Worm (Caenorhabditis elegans) whole organism, late embryonic: ENCODE results near the gene C32C4.16.

Experiments used
- K02D7.2 ChIP-seq: sonication (generic microtip); optimal IDR thresholded peaks from 2 replicates; lab custom pipeline; 2017; ENCODE audit warnings: mild to moderate bottlenecking, missing genetic modification characterization, missing compliant biosample characterization
- ceh-31 ChIP-seq: sonication (generic microtip); optimal IDR thresholded peaks from 2 replicates; lab custom pipeline; 2016; ENCODE audit warnings: missing genetic modification characterization, missing compliant biosample characterization
- ceh-9 ChIP-seq: sonication (generic microtip); optimal IDR thresholded peaks from 2 replicates; lab custom pipeline; 2016; ENCODE audit warnings: mild to moderate bottlenecking, missing genetic modification characterization, inconsistent platforms, missing compliant biosample characterization
- elt-4 ChIP-seq: sonication (generic microtip); optimal IDR thresholded peaks from 2 replicates; lab custom pipeline; 2016; ENCODE audit warnings: missing genetic modification characterization, missing compliant biosample characterization
- mec-3 ChIP-seq: sonication (generic microtip); optimal IDR thresholded peaks from 2 replicates; lab custom pipeline; 2016; ENCODE audit warnings: borderline replicate concordance, missing genetic modification characterization, missing compliant biosample characterization
- pha-2 ChIP-seq: sonication (generic microtip); optimal IDR thresholded peaks from 2 replicates; lab custom pipeline; 2017; ENCODE audit warnings: mild to moderate bottlenecking, missing genetic modification characterization, missing compliant biosample characterization
- pqm-1 ChIP-seq: sonication (generic microtip); optimal IDR thresholded peaks from 2 replicates; lab custom pipeline; 2016; ENCODE audit warnings: missing genetic modification characterization, missing compliant biosample characterization
- rnt-1 ChIP-seq: sonication (generic microtip); optimal IDR thresholded peaks from 2 replicates; lab custom pipeline; 2016; ENCODE audit warnings: missing genetic modification characterization, missing compliant biosample characterization
- syd-9 ChIP-seq: sonication (generic microtip); optimal IDR thresholded peaks from 2 replicates; lab custom pipeline; 2016; ENCODE audit warnings: mild to moderate bottlenecking, missing genetic modification characterization, moderate library complexity, missing compliant biosample characterization
- unc-3 ChIP-seq, 2 experiments: fragments of 200-800 bp in 1 of 2; sonication (Bioruptor generic) in 1 of 2; sonication (generic microtip) in 1 of 2; conservative IDR thresholded peaks in 1 of 2; optimal IDR thresholded peaks in 1 of 2; 2 replicates each; pipeline versions ENCODE4 v1.3.6 to Lab custom; 2016 to 2022; ENCODE audit warnings: missing compliant biosample characterization in 2 of 2, missing genetic modification characterization in 2 of 2, missing genetic modification reagents in 1 of 2
- unc-42 ChIP-seq: sonication (generic microtip); optimal IDR thresholded peaks from 2 replicates; lab custom pipeline; 2016; ENCODE audit warnings: missing genotype, missing genetic modification characterization, missing compliant biosample characterization

DNA sequence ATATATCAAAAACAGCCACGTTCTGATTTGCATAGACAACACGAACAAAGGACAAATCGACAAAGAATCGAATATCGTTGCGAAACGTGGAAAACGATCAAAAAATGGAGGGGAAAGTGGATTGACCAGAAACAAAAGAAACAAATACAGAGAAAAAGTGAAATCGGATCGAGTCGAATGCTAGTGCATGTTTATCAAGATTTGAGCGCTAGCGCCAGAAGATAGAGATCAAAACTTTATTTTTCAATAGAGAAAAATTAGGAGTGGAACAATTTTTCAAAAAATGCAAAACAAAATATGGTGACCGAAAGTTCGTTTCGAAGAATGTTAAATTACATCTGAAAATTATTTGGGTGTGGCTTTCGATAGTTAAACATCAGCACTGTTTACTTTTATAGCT, 14.6 kb downstream of the C32C4.16 start:
- TF ChIP-seq pha-2 (tag; lab: Kevin White, UChicago): no peak
- no peak for TF ChIP-seq rnt-1
- TF ChIP-seq elt-4 (tag; lab: Kevin White, UChicago): no peak
- TF ChIP-seq K02D7.2 (tag; lab: Kevin White, UChicago): no peak
- TF ChIP-seq unc-3 (GFP tag; conservative IDR thresholded peaks at IDR 0.05; lab: Robert Waterston, UW): no peak
- TF ChIP-seq unc-3 (tag; optimal IDR thresholded peaks at IDR 0.05; lab: Kevin White, UChicago): no peak
- no peak for TF ChIP-seq mec-3
- TF ChIP-seq ceh-31 (tag; lab: Kevin White, UChicago): no peak
- TF ChIP-seq ceh-9 (tag; lab: Kevin White, UChicago): no peak
- TF ChIP-seq pqm-1: no peak
- TF ChIP-seq syd-9 (tag; lab: Kevin White, UChicago): no peak
- no peak for TF ChIP-seq unc-42 (tag; lab: Kevin White, UChicago)
